Worm (Caenorhabditis elegans) whole organism, L2 larva: ENCODE results near the gene pzf-1.

Experiments
- C34F6.9 ChIP-seq: fragments of 150-350 bp; optimal IDR thresholded peaks from 2 replicates; lab custom pipeline; 2014; ENCODE audit warnings: missing biosample characterization, missing genetic modification characterization
- F13H6.1 ChIP-seq: sonication (generic microtip); optimal IDR thresholded peaks from 2 replicates; lab custom pipeline; 2016; ENCODE audit warnings: missing genetic modification characterization, missing compliant biosample characterization
- R02D3.7 ChIP-seq: fragments of 150-350 bp; optimal IDR thresholded peaks from 2 replicates; lab custom pipeline; 2014; ENCODE audit warnings: missing biosample characterization, missing genetic modification characterization
- ZK546.5 ChIP-seq: sonication (generic microtip); optimal IDR thresholded peaks from 2 replicates; lab custom pipeline; 2017; ENCODE audit warnings: missing biosample characterization, missing genetic modification characterization
- alr-1 ChIP-seq: fragments of 150-350 bp; optimal IDR thresholded peaks from 2 replicates; lab custom pipeline; 2014; ENCODE audit warnings: missing biosample characterization, missing genetic modification characterization
- aly-2 ChIP-seq: fragments of 150-350 bp; optimal IDR thresholded peaks from 2 replicates; lab custom pipeline; 2014; ENCODE audit warnings: missing biosample characterization, missing genetic modification characterization
- blmp-1 ChIP-seq: sonication (generic microtip); optimal IDR thresholded peaks from 2 replicates; lab custom pipeline; 2017; ENCODE audit warnings: missing genetic modification characterization, mild to moderate bottlenecking, missing compliant biosample characterization, antibody characterized with exemption, moderate library complexity; ENCODE audit not compliant: insufficient read depth
- ceh-16 ChIP-seq: fragments of 150-350 bp; optimal IDR thresholded peaks from 2 replicates; lab custom pipeline; 2014; ENCODE audit warnings: missing biosample characterization, missing genetic modification characterization
- dmd-4 ChIP-seq: sonication (generic microtip); optimal IDR thresholded peaks from 2 replicates; lab custom pipeline; 2017; ENCODE audit warnings: missing biosample characterization, missing genetic modification characterization
- egl-27 ChIP-seq: sonication (generic microtip); optimal IDR thresholded peaks from 3 replicates; lab custom pipeline; 2017; ENCODE audit warnings: missing biosample characterization, missing genetic modification reagents, missing genetic modification characterization
- elt-1 ChIP-seq: fragments of 150-350 bp; optimal IDR thresholded peaks from 2 replicates; lab custom pipeline; 2014; ENCODE audit warnings: missing biosample characterization, missing genetic modification characterization
- elt-3 ChIP-seq: sonication (generic microtip); optimal IDR thresholded peaks from 2 replicates; lab custom pipeline; 2017; ENCODE audit warnings: missing biosample characterization, missing genetic modification characterization
- fos-1 ChIP-seq: fragments of 150-350 bp; optimal IDR thresholded peaks from 2 replicates; lab custom pipeline; 2014; ENCODE audit warnings: missing biosample characterization, missing genetic modification characterization
- gmeb-1 ChIP-seq: fragments of 150-350 bp; optimal IDR thresholded peaks from 2 replicates; lab custom pipeline; 2014; ENCODE audit warnings: missing biosample characterization, missing genetic modification characterization
- lin-13 ChIP-seq: fragments of 150-350 bp; optimal IDR thresholded peaks from 2 replicates; lab custom pipeline; 2014; ENCODE audit warnings: missing biosample characterization, missing genetic modification reagents, missing genetic modification characterization
- lin-39 ChIP-seq: fragments of 150-350 bp; optimal IDR thresholded peaks from 2 replicates; lab custom pipeline; 2014; ENCODE audit warnings: missing biosample characterization, missing genetic modification reagents, missing genetic modification characterization
- lsy-2 ChIP-seq, 2 experiments: fragments of 150-350 bp in 1 of 2; sonication (generic microtip) in 1 of 2; optimal IDR thresholded peaks; 2 replicates each; lab custom pipeline; 2014 to 2017; ENCODE audit warnings: missing biosample characterization in 2 of 2, missing genetic modification characterization in 2 of 2
- mbf-1 ChIP-seq: sonication (generic microtip); optimal IDR thresholded peaks from 2 replicates; lab custom pipeline; 2017; ENCODE audit warnings: missing biosample characterization, missing genetic modification characterization
- mdl-1 ChIP-seq, 2 experiments: fragments of 150-350 bp in 1 of 2; sonication (generic microtip) in 1 of 2; optimal IDR thresholded peaks; 2 replicates each; lab custom pipeline; 2017; ENCODE audit warnings: missing biosample characterization in 2 of 2, missing genetic modification characterization in 2 of 2
- nhr-10 ChIP-seq: sonication (generic microtip); optimal IDR thresholded peaks from 2 replicates; lab custom pipeline; 2017; ENCODE audit warnings: missing biosample characterization, missing genetic modification characterization
- nhr-11 ChIP-seq: fragments of 150-350 bp; optimal IDR thresholded peaks from 2 replicates; lab custom pipeline; 2014; ENCODE audit warnings: missing biosample characterization, missing genetic modification characterization
- nhr-12 ChIP-seq: fragments of 150-350 bp; optimal IDR thresholded peaks from 2 replicates; lab custom pipeline; 2014; ENCODE audit warnings: missing biosample characterization, missing genetic modification characterization
- nhr-129 ChIP-seq: fragments of 150-350 bp; optimal IDR thresholded peaks from 2 replicates; lab custom pipeline; 2014; ENCODE audit warnings: missing biosample characterization, missing genetic modification characterization
- nhr-21 ChIP-seq: fragments of 150-350 bp; optimal IDR thresholded peaks from 2 replicates; lab custom pipeline; 2014; ENCODE audit warnings: missing biosample characterization, missing genetic modification characterization
- nhr-23 ChIP-seq: fragments of 150-350 bp; optimal IDR thresholded peaks from 2 replicates; lab custom pipeline; 2014; ENCODE audit warnings: missing biosample characterization, missing genetic modification reagents, missing genetic modification characterization
- nhr-237 ChIP-seq: fragments of 150-350 bp; optimal IDR thresholded peaks from 2 replicates; lab custom pipeline; 2014; ENCODE audit warnings: missing biosample characterization, missing genetic modification characterization
- nhr-77 ChIP-seq: fragments of 150-350 bp; optimal IDR thresholded peaks from 2 replicates; lab custom pipeline; 2014; ENCODE audit warnings: missing biosample characterization, missing genetic modification characterization
- peb-1 ChIP-seq: fragments of 150-350 bp; optimal IDR thresholded peaks from 2 replicates; lab custom pipeline; 2014; ENCODE audit warnings: missing biosample characterization, missing genetic modification characterization
- skn-1 ChIP-seq: sonication (generic microtip); optimal IDR thresholded peaks from 2 replicates; lab custom pipeline; 2017; ENCODE audit warnings: missing biosample characterization, missing genetic modification characterization
- sma-3 ChIP-seq: sonication (generic microtip); optimal IDR thresholded peaks from 2 replicates; lab custom pipeline; 2016; ENCODE audit warnings: missing genetic modification reagents, missing genetic modification characterization, missing compliant biosample characterization
- snpc-4 ChIP-seq: fragments of 150-350 bp; optimal IDR thresholded peaks from 2 replicates; lab custom pipeline; 2014; ENCODE audit warnings: missing biosample characterization, missing genetic modification characterization
- unc-55 ChIP-seq: fragments of 150-350 bp; sonication (generic microtip); optimal IDR thresholded peaks from 3 replicates; lab custom pipeline; 2014; ENCODE audit warnings: missing biosample characterization, missing genetic modification reagents, missing genetic modification characterization
- unc-62 ChIP-seq: fragments of 150-350 bp; optimal IDR thresholded peaks from 2 replicates; lab custom pipeline; 2014; ENCODE audit warnings: missing biosample characterization, missing genetic modification reagents, missing genetic modification characterization
- zag-1 ChIP-seq: fragments of 150-350 bp; optimal IDR thresholded peaks from 2 replicates; lab custom pipeline; 2014; ENCODE audit warnings: missing biosample characterization, missing genetic modification characterization
- ztf-11 ChIP-seq: sonication (generic microtip); optimal IDR thresholded peaks from 2 replicates; lab custom pipeline; 2017; ENCODE audit warnings: missing biosample characterization, missing genetic modification characterization
- ztf-4 ChIP-seq: fragments of 150-350 bp; optimal IDR thresholded peaks from 2 replicates; lab custom pipeline; 2014; ENCODE audit warnings: missing biosample characterization, missing genetic modification characterization

pzf-1 gene

ce11 chrV:15955497-15955896, 27.3 kb upstream of the pzf-1 start, which contains the start of gene srh-186:
TSS of gene srh-186 (plus strand) at chrV:15955797.
- TF ChIP-seq aly-2 (tag; lab: Kevin White, UChicago): no peak
- TF ChIP-seq elt-3: no peak
- TF ChIP-seq R02D3.7: no peak
- TF ChIP-seq zag-1 (tag; lab: Kevin White, UChicago): no peak

- TF ChIP-seq nhr-11 (tag; lab: Kevin White, UChicago): no peak
- TF ChIP-seq aly-2 (tag; lab: Kevin White, UChicago): no peak
- TF ChIP-seq fos-1 (tag; lab: Kevin White, UChicago): no peak
- no peak for TF ChIP-seq F13H6.1
- no peak for TF ChIP-seq nhr-23
- TF ChIP-seq unc-62 (GFP tag; lab: Kevin White, UChicago): no peak
- TF ChIP-seq R02D3.7: no peak
- TF ChIP-seq ceh-16 (tag; lab: Kevin White, UChicago): no peak
- TF ChIP-seq C34F6.9 (tag; lab: Kevin White, UChicago): no peak
- TF ChIP-seq mbf-1: no peak
- TF ChIP-seq nhr-237: no peak
- no peak for TF ChIP-seq zag-1 (tag; lab: Kevin White, UChicago)
- TF ChIP-seq peb-1 (tag; lab: Kevin White, UChicago): no peak
- no peak for TF ChIP-seq nhr-10 (tag; lab: Kevin White, UChicago)
- no peak for TF ChIP-seq sma-3 (GFP tag; lab: Kevin White, UChicago)
- no peak for TF ChIP-seq elt-1
- TF ChIP-seq blmp-1 (tag; lab: Kevin White, UChicago): no peak
- no peak for TF ChIP-seq skn-1 (tag; lab: Kevin White, UChicago)
- TF ChIP-seq egl-27 (tag; lab: Kevin White, UChicago): no peak
- TF ChIP-seq, all 48 proteins: peak for 0
Measured at ce11 chrV:15954932-15955331, 26.7 kb upstream of the pzf-1 start, which contains the start of gene srw-57. TSS of gene srw-57 (minus strand) at chrV:15955032.

ce11 chrV:15952762-15953161, 24.5 kb upstream of the pzf-1 start, which contains the start of gene srw-56:
TSS of gene srw-56 (minus strand) at chrV:15952862.
- TF ChIP-seq nhr-129 (tag; lab: Kevin White, UChicago) (no peak), aly-2 (tag; lab: Kevin White, UChicago) (no peak), mbf-1 (no peak), lin-13 (GFP tag; lab: Kevin White, UChicago) (no peak)

- TF ChIP-seq C34F6.9 (tag; lab: Kevin White, UChicago): no peak
- no peak for TF ChIP-seq snpc-4 (tag; lab: Kevin White, UChicago)
- TF ChIP-seq lin-39: no peak
- no peak for TF ChIP-seq ztf-11 (tag; lab: Kevin White, UChicago)
- TF ChIP-seq nhr-21: no peak
- no peak for TF ChIP-seq skn-1 (tag; lab: Kevin White, UChicago)
- no peak for TF ChIP-seq nhr-237
Measured at ce11 chrV:15950903-15951302, 22.7 kb upstream of the pzf-1 start, which contains the start of gene srw-59. TSS of gene srw-59 (minus strand) at chrV:15951003.

- TF ChIP-seq lsy-2 (tag; optimal IDR thresholded peaks at IDR 0.05; lab: Kevin White, UChicago) (no peak), nhr-23 (no peak), blmp-1 (tag; lab: Kevin White, UChicago) (no peak), mdl-1 (tag; optimal IDR thresholded peaks at IDR 0.05; lab: Kevin White, UChicago) (no peak), unc-55 (GFP tag; lab: Kevin White, UChicago) (no peak), nhr-129 (tag; lab: Kevin White, UChicago) (no peak), alr-1 (tag; lab: Kevin White, UChicago) (no peak), mbf-1 (no peak), ztf-4 (tag; lab: Kevin White, UChicago) (no peak), egl-27 (tag; lab: Kevin White, UChicago) (no peak), F13H6.1 (no peak), ceh-16 (tag; lab: Kevin White, UChicago) (no peak), nhr-10 (tag; lab: Kevin White, UChicago) (no peak), nhr-12 (no peak), sma-3 (GFP tag; lab: Kevin White, UChicago) (no peak), zag-1 (tag; lab: Kevin White, UChicago) (no peak)
Measured at ce11 chrV:15943125-15943524, 14.9 kb upstream of the pzf-1 start, which contains the start of gene srw-53. TSS of gene srw-53 (plus strand) at chrV:15943425.

- TF ChIP-seq ceh-16 (tag; lab: Kevin White, UChicago): no peak
- TF ChIP-seq ZK546.5 (tag; lab: Kevin White, UChicago): no peak
- no peak for TF ChIP-seq mbf-1
- no peak for TF ChIP-seq ztf-4 (tag; lab: Kevin White, UChicago)
- TF ChIP-seq gmeb-1 (tag; lab: Kevin White, UChicago): no peak
- TF ChIP-seq zag-1 (tag; lab: Kevin White, UChicago): no peak
- TF ChIP-seq elt-1: no peak
- TF ChIP-seq skn-1 (tag; lab: Kevin White, UChicago): no peak
- TF ChIP-seq sma-3 (GFP tag; lab: Kevin White, UChicago): no peak
- no peak for TF ChIP-seq nhr-11 (tag; lab: Kevin White, UChicago)
- no peak for TF ChIP-seq egl-27 (tag; lab: Kevin White, UChicago)
- TF ChIP-seq nhr-12: no peak
- no peak for TF ChIP-seq nhr-77 (tag; lab: Kevin White, UChicago)
- no peak for TF ChIP-seq dmd-4 (tag; lab: Kevin White, UChicago)
- TF ChIP-seq snpc-4 (tag; lab: Kevin White, UChicago): no peak
- no peak for TF ChIP-seq R02D3.7
Measured at ce11 chrV:15940254-15940653, 12.0 kb upstream of the pzf-1 start, which contains the start of gene srw-55. TSS of gene srw-55 (minus strand) at chrV:15940354.
